Fruit fly (Drosophila melanogaster) whole organism, wandering third instar larva: ENCODE data around the gene CG15368.

Experiments
- Abd-B ChIP-seq: fragments of >200 bp; optimal IDR thresholded peaks from 2 replicates; lab custom pipeline; 2017; ENCODE audit warnings: missing biosample characterization, missing genetic modification characterization
- Dfd ChIP-seq: fragments of >200 bp; optimal IDR thresholded peaks from 2 replicates; lab custom pipeline; 2017; ENCODE audit warnings: missing biosample characterization, missing genetic modification characterization
- N ChIP-seq: fragments of >200 bp; optimal IDR thresholded peaks from 2 replicates; lab custom pipeline; 2018; ENCODE audit warnings: missing biosample characterization, missing external identifiers, missing genetic modification characterization
- br ChIP-seq: fragments of 200-800 bp; sonication (Bioruptor generic); optimal IDR thresholded peaks from 2 replicates; lab custom pipeline; 2016; ENCODE audit warnings: missing biosample characterization, missing genetic modification characterization
- dl ChIP-seq, 2 experiments: fragments of 175-275, 200-275 bp in 1 of 2; fragments of 200-275 bp in 1 of 2; sonication (Bioruptor generic); optimal IDR thresholded peaks; lab custom pipeline; 2018; ENCODE audit warnings: mild to moderate bottlenecking in 2 of 2, missing biosample characterization in 2 of 2, missing genetic modification characterization in 2 of 2, moderate library complexity in 2 of 2; ENCODE audit not compliant: partially characterized antibody in 2 of 2, insufficient read depth in 1 of 2
- fru ChIP-seq: fragments of 200-800 bp; sonication (Bioruptor generic); optimal IDR thresholded peaks from 3 replicates; lab custom pipeline; 2016; ENCODE audit warnings: missing biosample characterization, mild to moderate bottlenecking, missing genetic modification characterization

DNA sequence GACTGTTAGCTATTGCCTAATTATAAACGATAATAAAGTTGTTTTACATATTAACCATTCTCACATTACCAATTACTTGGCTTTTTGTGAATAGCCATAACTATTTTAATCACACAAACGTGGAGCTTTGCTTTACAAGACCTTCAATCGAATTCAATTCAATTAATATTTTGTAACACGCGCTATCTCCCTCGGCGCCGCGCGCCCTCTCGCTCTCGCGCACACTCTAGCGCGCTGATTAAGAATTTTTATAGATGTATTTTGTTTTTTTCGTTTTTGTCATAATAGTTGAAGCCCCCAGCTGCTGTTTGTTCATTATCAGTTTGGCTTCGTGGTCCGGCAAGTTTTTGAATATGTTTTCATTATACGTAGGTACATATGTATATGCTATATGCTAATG lies 14.5 kb upstream of the CG15368 start:
- no peak for TF ChIP-seq br
- TF ChIP-seq N (GFP tag; lab: Kevin White, UChicago), result no peak
- TF ChIP-seq dl (GFP tag; optimal IDR thresholded peaks at IDR 0.05; lab: Kevin White, UChicago; ENCODE audit: insufficient read depth in 1 of 2, partially characterized antibody in 2 of 2), result no peak
- no peak for TF ChIP-seq fru (GFP tag; lab: Kevin White, UChicago)
- no peak for TF ChIP-seq Abd-B
- TF ChIP-seq Dfd (GFP tag; lab: Kevin White, UChicago), result no peak
